Worm (Caenorhabditis elegans): ENCODE measurements around the gene F43H9.3.

DNA sequence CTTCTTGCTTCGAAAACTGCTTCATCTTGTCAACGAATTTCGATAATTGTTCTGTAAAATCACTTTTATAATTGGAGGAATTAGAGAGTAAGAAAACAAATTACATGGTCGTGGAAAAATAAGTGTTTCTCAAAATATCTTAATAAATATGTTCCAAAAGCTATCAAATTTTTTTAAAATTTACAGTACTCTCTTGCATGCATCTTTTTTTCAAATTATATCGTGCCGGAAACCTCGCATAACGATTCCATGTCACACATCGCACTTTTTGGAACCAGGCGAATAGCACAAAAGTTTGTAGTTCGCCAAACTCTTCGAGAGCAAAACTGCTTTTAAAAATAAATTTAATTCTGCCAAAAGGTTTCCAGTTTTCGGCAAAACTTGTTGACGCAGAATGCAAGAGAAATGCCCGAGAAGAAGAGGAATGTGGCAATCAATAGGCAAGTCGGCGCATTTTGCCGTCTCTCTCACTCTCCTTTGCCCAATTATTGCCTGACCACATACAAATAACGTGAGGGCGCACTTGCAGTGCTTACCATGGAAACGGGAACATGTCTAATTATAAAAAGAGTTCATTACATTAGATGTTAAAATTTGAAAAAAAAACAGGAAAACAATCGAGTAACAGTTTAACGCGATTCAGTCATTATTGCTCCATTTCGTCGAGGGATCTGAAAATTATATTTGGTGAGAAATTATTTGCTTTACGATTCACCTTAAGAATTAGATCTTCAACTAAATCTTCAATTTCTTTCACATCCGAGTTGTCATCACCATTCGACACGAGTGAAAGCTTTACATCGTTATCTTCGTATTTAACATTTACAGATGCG is 17.1 kb downstream of the F43H9.3 start, which contains the start of gene Y97E10AR.3:
- TF ChIP-seq lir-1 (GFP tag; conservative IDR thresholded peaks at IDR 0.05) (no peak), attf-3 (GFP tag; conservative IDR thresholded peaks at IDR 0.05) (no peak), unc-62 (GFP tag; optimal IDR thresholded peaks at IDR 0.05) (no peak), ztf-22 (GFP tag; optimal IDR thresholded peaks at IDR 0.05) (no peak), sea-2 (GFP tag; IDR thresholded peaks at IDR 0.05) (no peak), hmg-1.2 (GFP tag; IDR thresholded peaks at IDR 0.05) (no peak), C06A6.2 (GFP tag; conservative IDR thresholded peaks at IDR 0.05) (no peak), cebp-1 (GFP tag; IDR thresholded peaks at IDR 0.05) (no peak), cebp-1 (tag; optimal IDR thresholded peaks at IDR 0.05) (no peak), snpc-1.1 (tag; optimal IDR thresholded peaks at IDR 0.05; ENCODE audit: insufficient read depth) (no peak), unc-130 (GFP tag; optimal IDR thresholded peaks at IDR 0.05) (no peak), madf-6 (GFP tag; IDR thresholded peaks at IDR 0.05) (no peak)

All from whole organism, young adult.